Worm (Caenorhabditis elegans) whole organism, late embryonic: Measurements from ENCODE around the gene snb-2.

Experiments used
- C38D4.7 ChIP-seq: fragments of 200-800 bp; sonication (Bioruptor generic); optimal IDR thresholded peaks from 2 replicates; lab custom pipeline; 2018; ENCODE audit warnings: mild to moderate bottlenecking, missing genetic modification characterization, moderate library complexity, missing compliant biosample characterization
- K09A11.1 ChIP-seq: sonication (generic microtip); optimal IDR thresholded peaks from 2 replicates; lab custom pipeline; 2017; ENCODE audit warnings: antibody characterized with exemption, mild to moderate bottlenecking, missing genetic modification characterization, missing compliant biosample characterization; ENCODE audit not compliant: insufficient read depth
- T23F11.4 ChIP-seq: fragments of 200-800 bp; sonication (Bioruptor generic); optimal IDR thresholded peaks from 2 replicates; lab custom pipeline; 2018; ENCODE audit warnings: mild to moderate bottlenecking, missing genetic modification characterization, missing compliant biosample characterization
- Y22D7AL.16 ChIP-seq: sonication (generic microtip); optimal IDR thresholded peaks from 2 replicates; lab custom pipeline; 2016; ENCODE audit warnings: missing genetic modification characterization, missing compliant biosample characterization
- ama-1 ChIP-seq: fragments of 150-350 bp; optimal IDR thresholded peaks from 2 replicates; lab custom pipeline; 2014
- ceh-14 ChIP-seq: sonication (generic microtip); optimal IDR thresholded peaks from 2 replicates; lab custom pipeline; 2016; ENCODE audit warnings: missing genotype, missing genetic modification characterization, missing compliant biosample characterization
- ceh-18 ChIP-seq: sonication (generic microtip); optimal IDR thresholded peaks from 2 replicates; lab custom pipeline; 2016; ENCODE audit warnings: missing genetic modification characterization, missing compliant biosample characterization
- ceh-22 ChIP-seq: sonication (generic microtip); optimal IDR thresholded peaks from 2 replicates; lab custom pipeline; 2017; ENCODE audit warnings: missing biosample characterization, missing genetic modification characterization
- ceh-24 ChIP-seq: sonication (generic microtip); optimal IDR thresholded peaks from 2 replicates; lab custom pipeline; 2016; ENCODE audit warnings: mild to moderate bottlenecking, missing genetic modification characterization, missing compliant biosample characterization
- ceh-31 ChIP-seq: sonication (generic microtip); optimal IDR thresholded peaks from 2 replicates; lab custom pipeline; 2016; ENCODE audit warnings: missing genetic modification characterization, missing compliant biosample characterization
- ceh-45 ChIP-seq: fragments of 200-800 bp; sonication (Bioruptor generic); IDR thresholded peaks from 2 replicates; pipeline ENCODE4 v1.3.6; 2022; ENCODE audit warnings: missing genetic modification reagents, missing genetic modification characterization, missing compliant biosample characterization
- ceh-6 ChIP-seq: fragments of 200-800 bp; sonication (Bioruptor generic); optimal IDR thresholded peaks from 2 replicates; lab custom pipeline; 2018; ENCODE audit warnings: mild to moderate bottlenecking, missing genetic modification characterization, missing compliant biosample characterization
- ceh-9 ChIP-seq: sonication (generic microtip); optimal IDR thresholded peaks from 2 replicates; lab custom pipeline; 2016; ENCODE audit warnings: mild to moderate bottlenecking, missing genetic modification characterization, inconsistent platforms, missing compliant biosample characterization
- che-1 ChIP-seq: sonication (generic microtip); optimal IDR thresholded peaks from 2 replicates; lab custom pipeline; 2016; ENCODE audit warnings: mild to moderate bottlenecking, missing genetic modification characterization, missing compliant biosample characterization
- dmd-4 ChIP-seq: sonication (generic microtip); optimal IDR thresholded peaks from 2 replicates; lab custom pipeline; 2016; ENCODE audit warnings: borderline replicate concordance, missing genetic modification characterization, missing compliant biosample characterization
- dve-1 ChIP-seq: sonication (generic microtip); optimal IDR thresholded peaks from 2 replicates; lab custom pipeline; 2017; ENCODE audit warnings: antibody characterized with exemption, mild to moderate bottlenecking, missing genetic modification characterization, missing compliant biosample characterization
- ets-4 ChIP-seq: sonication (generic microtip); optimal IDR thresholded peaks from 2 replicates; lab custom pipeline; 2016; ENCODE audit warnings: missing genetic modification characterization, missing compliant biosample characterization
- eyg-1 ChIP-seq: sonication (generic microtip); optimal IDR thresholded peaks from 2 replicates; lab custom pipeline; 2016; ENCODE audit warnings: missing genotype, missing genetic modification characterization, missing compliant biosample characterization
- fkh-10 ChIP-seq: fragments of 150-350 bp; optimal IDR thresholded peaks from 2 replicates; lab custom pipeline; 2014; ENCODE audit warnings: missing biosample characterization, missing genetic modification reagents, missing genetic modification characterization
- fkh-6 ChIP-seq: sonication (generic microtip); optimal IDR thresholded peaks from 2 replicates; lab custom pipeline; 2016; ENCODE audit warnings: missing genetic modification characterization, missing compliant biosample characterization
- hlh-15 ChIP-seq: sonication (generic microtip); optimal IDR thresholded peaks from 2 replicates; lab custom pipeline; 2016; ENCODE audit warnings: missing genetic modification characterization, missing compliant biosample characterization
- hlh-6 ChIP-seq: sonication (generic microtip); optimal IDR thresholded peaks from 2 replicates; lab custom pipeline; 2016; ENCODE audit warnings: missing genotype, missing genetic modification characterization, missing compliant biosample characterization
- hlh-8 ChIP-seq: sonication (generic microtip); optimal IDR thresholded peaks from 2 replicates; lab custom pipeline; 2016; ENCODE audit warnings: missing genotype, missing genetic modification characterization, missing compliant biosample characterization
- nfya-1 ChIP-seq: sonication (generic microtip); optimal IDR thresholded peaks from 2 replicates; lab custom pipeline; 2017; ENCODE audit warnings: missing genetic modification characterization, mild to moderate bottlenecking, missing compliant biosample characterization, antibody characterized with exemption, moderate library complexity
- nhr-232 ChIP-seq: sonication (generic microtip); optimal IDR thresholded peaks from 2 replicates; lab custom pipeline; 2016; ENCODE audit warnings: missing genetic modification characterization, missing compliant biosample characterization
- pha-2 ChIP-seq: sonication (generic microtip); optimal IDR thresholded peaks from 2 replicates; lab custom pipeline; 2017; ENCODE audit warnings: mild to moderate bottlenecking, missing genetic modification characterization, missing compliant biosample characterization
- pros-1 ChIP-seq: fragments of 150-350 bp; optimal IDR thresholded peaks from 2 replicates; lab custom pipeline; 2014; ENCODE audit warnings: missing biosample characterization, missing genetic modification reagents, missing genetic modification characterization
- ref-2 ChIP-seq: sonication (generic microtip); optimal IDR thresholded peaks from 2 replicates; lab custom pipeline; 2016; ENCODE audit warnings: missing genetic modification characterization, missing compliant biosample characterization
- rnt-1 ChIP-seq: sonication (generic microtip); optimal IDR thresholded peaks from 2 replicates; lab custom pipeline; 2016; ENCODE audit warnings: missing genetic modification characterization, missing compliant biosample characterization
- sdc-2 ChIP-seq: sonication (generic microtip); optimal IDR thresholded peaks from 2 replicates; lab custom pipeline; 2016; ENCODE audit warnings: missing genotype, missing genetic modification characterization, missing compliant biosample characterization
- sox-4 ChIP-seq: sonication (generic microtip); optimal IDR thresholded peaks from 2 replicates; lab custom pipeline; 2017; ENCODE audit warnings: mild to moderate bottlenecking, missing genetic modification characterization, inconsistent platforms, missing compliant biosample characterization
- tbx-2 ChIP-seq: sonication (generic microtip); optimal IDR thresholded peaks from 2 replicates; lab custom pipeline; 2016; ENCODE audit warnings: missing genetic modification characterization, missing compliant biosample characterization
- ttx-3 ChIP-seq: sonication (generic microtip); optimal IDR thresholded peaks from 2 replicates; lab custom pipeline; 2016; ENCODE audit warnings: missing genetic modification reagents, missing genetic modification characterization, missing compliant biosample characterization
- unc-3 ChIP-seq, 2 experiments: fragments of 200-800 bp in 1 of 2; sonication (Bioruptor generic) in 1 of 2; sonication (generic microtip) in 1 of 2; conservative IDR thresholded peaks in 1 of 2; optimal IDR thresholded peaks in 1 of 2; 2 replicates each; pipeline versions ENCODE4 v1.3.6 to Lab custom; 2016 to 2022; ENCODE audit warnings: missing compliant biosample characterization in 2 of 2, missing genetic modification characterization in 2 of 2, missing genetic modification reagents in 1 of 2
- unc-55 ChIP-seq: sonication (generic microtip); optimal IDR thresholded peaks from 2 replicates; lab custom pipeline; 2017; ENCODE audit warnings: missing biosample characterization, missing genetic modification reagents, missing genetic modification characterization

snb-2 gene

ce11 chrV:12358347-12358746 lies 12.6 kb upstream of the snb-2 start, which contains the start of gene F23H12.5:
F23H12.5 (plus strand) TSS chrV:12358647.
- TF ChIP-seq rnt-1 (tag; lab: Kevin White, UChicago): no peak
- no peak for TF ChIP-seq ama-1 (lab: Kevin White, UChicago)
- no peak for TF ChIP-seq nfya-1 (tag; lab: Kevin White, UChicago)
- no peak for TF ChIP-seq ceh-31 (tag; lab: Kevin White, UChicago)
- TF ChIP-seq ceh-9: no peak
- TF ChIP-seq ets-4 (tag; lab: Kevin White, UChicago): no peak
- no peak for TF ChIP-seq fkh-6 (tag; lab: Kevin White, UChicago)
- TF ChIP-seq hlh-8 (tag; lab: Kevin White, UChicago): no peak
- TF ChIP-seq ref-2 (tag; lab: Kevin White, UChicago): no peak
- no peak for TF ChIP-seq sox-4 (tag; lab: Kevin White, UChicago)
- TF ChIP-seq pros-1: no peak
- TF ChIP-seq ceh-24 (tag; lab: Kevin White, UChicago): no peak
- no peak for TF ChIP-seq ceh-18 (tag; lab: Kevin White, UChicago)
- TF ChIP-seq ceh-45 (GFP tag; lab: Robert Waterston, UW): no peak
- TF ChIP-seq K09A11.1 (tag; lab: Kevin White, UChicago): no peak
- no peak for TF ChIP-seq nhr-232 (tag; lab: Kevin White, UChicago)

- TF ChIP-seq Y22D7AL.16 (tag; lab: Kevin White, UChicago): no peak
- TF ChIP-seq hlh-15 (tag; lab: Kevin White, UChicago): no peak
- TF ChIP-seq ceh-14 (tag; lab: Kevin White, UChicago): no peak
- TF ChIP-seq nhr-232 (tag; lab: Kevin White, UChicago): no peak
Observed at ce11 chrV:12357632-12358031, 11.9 kb upstream of the snb-2 start.

- TF ChIP-seq T23F11.4 (GFP tag; lab: Kevin White, UChicago): no peak
- TF ChIP-seq ama-1 (lab: Kevin White, UChicago): peak; percentile 91
- peak; percentile 20 for TF ChIP-seq rnt-1 (tag; lab: Kevin White, UChicago)
Observed at ce11 chrV:12354193-12354830, 8.6 kb upstream of the snb-2 start.

- TF ChIP-seq nfya-1 (tag; lab: Kevin White, UChicago) (no peak), fkh-6 (tag; lab: Kevin White, UChicago) (peak; percentile 11), dmd-4 (peak; percentile 7), hlh-6 (tag; lab: Kevin White, UChicago) (peak; percentile 53), sdc-2 (peak; percentile 18)
Observed at ce11 chrV:12353505-12353904, 7.8 kb upstream of the snb-2 start.

ce11 chrV:12352881-12353280 lies 7.2 kb upstream of the snb-2 start:
- TF ChIP-seq pha-2 (tag; lab: Kevin White, UChicago): peak; percentile 8
- TF ChIP-seq ama-1 (lab: Kevin White, UChicago): peak; percentile 79
- TF ChIP-seq C38D4.7 (GFP tag; lab: Kevin White, UChicago): no peak
- TF ChIP-seq, all 69 proteins: peak for 2

ce11 chrV:12352445-12352844 lies 6.7 kb upstream of the snb-2 start, which contains the start of gene sqt-3:
sqt-3 (plus strand) TSS chrV:12352745.
- TF ChIP-seq dmd-4 (no peak), ref-2 (tag; lab: Kevin White, UChicago) (no peak), ceh-31 (tag; lab: Kevin White, UChicago) (no peak), ets-4 (tag; lab: Kevin White, UChicago) (no peak), unc-55 (no peak), ceh-22 (tag; lab: Kevin White, UChicago) (no peak), eyg-1 (no peak), dve-1 (tag; lab: Kevin White, UChicago) (no peak), unc-3 (GFP tag; conservative IDR thresholded peaks at IDR 0.05; lab: Robert Waterston, UW) (no peak), unc-3 (tag; optimal IDR thresholded peaks at IDR 0.05; lab: Kevin White, UChicago) (no peak), ceh-6 (GFP tag; lab: Kevin White, UChicago) (no peak), pha-2 (tag; lab: Kevin White, UChicago) (no peak), hlh-8 (tag; lab: Kevin White, UChicago) (no peak), che-1 (tag; lab: Kevin White, UChicago) (no peak), tbx-2 (tag; lab: Kevin White, UChicago) (no peak), ttx-3 (tag; lab: Kevin White, UChicago) (no peak), fkh-10 (GFP tag; lab: Kevin White, UChicago) (no peak)
- TF ChIP-seq, all 69 proteins: peak for 0
